Fruit fly (Drosophila melanogaster): Measurements from ENCODE around the gene CG9109.

Gene CG9109

DNA sequence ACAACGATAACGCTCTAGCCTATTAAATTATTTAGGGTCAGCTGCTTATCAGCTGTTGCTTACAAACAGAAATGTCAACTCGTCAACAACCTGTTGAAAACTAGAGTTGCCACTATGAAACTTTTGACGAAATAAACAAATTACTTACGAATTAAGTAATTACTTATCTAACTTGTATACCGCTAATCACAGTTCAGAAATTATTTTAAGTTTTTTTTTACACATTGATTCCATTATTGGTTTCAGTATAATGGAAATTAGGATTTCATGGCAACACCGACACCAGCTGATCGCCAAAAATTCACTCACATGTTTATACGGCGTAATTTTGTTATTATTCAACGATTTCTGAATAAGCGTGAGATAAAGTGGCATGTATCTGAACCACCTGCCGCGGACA is 3.6 kb upstream of the CG9109 start, which contains the start of the genes CG9117 and CG31643 (continued):
- TF ChIP-seq Kr (GFP tag; optimal IDR thresholded peaks at IDR 0.05) (no peak), grn (GFP tag; optimal IDR thresholded peaks at IDR 0.05) (no peak), Usf (GFP tag; optimal IDR thresholded peaks at IDR 0.05) (no peak), CG17359 (tag; optimal IDR thresholded peaks at IDR 0.05) (peak; percentile 61), HLH3B (GFP tag; IDR thresholded peaks at IDR 0.05) (no peak), CG32532 (GFP tag; IDR thresholded peaks at IDR 0.05) (peak; percentile 52), CG12236 (GFP tag; optimal IDR thresholded peaks at IDR 0.05) (peak; percentile 37), hkb (optimal IDR thresholded peaks at IDR 0.05) (no peak), hkb (GFP tag; IDR thresholded peaks at IDR 0.05) (peak; percentile 45; the same call in 1 of the 2 replicates), C15 (GFP tag; IDR thresholded peaks at IDR 0.05) (no peak), slbo (GFP tag; IDR thresholded peaks at IDR 0.05) (no peak; the same call in 1 of the 2 replicates), zen (tag; optimal IDR thresholded peaks at IDR 0.05) (peak; percentile 26), CG16813 (GFP tag; IDR thresholded peaks at IDR 0.05; ENCODE audit: partially characterized antibody) (no peak), sqz (GFP tag; optimal IDR thresholded peaks at IDR 0.05) (no peak), Trl (optimal IDR thresholded peaks at IDR 0.05) (no peak), Trl (GFP tag; optimal IDR thresholded peaks at IDR 0.05) (peak; percentile 46), ssp (GFP tag; IDR thresholded peaks at IDR 0.05) (no peak), Poxn (GFP tag; IDR thresholded peaks at IDR 0.05) (no peak), nau (GFP tag; optimal IDR thresholded peaks at IDR 0.05) (no peak), CG31224 (GFP tag; IDR thresholded peaks at IDR 0.05) (no peak), Xbp1 (GFP tag; optimal IDR thresholded peaks at IDR 0.05) (peak; percentile 68), maf-S (GFP tag; optimal IDR thresholded peaks at IDR 0.05) (peak; percentile 35), Dek (tag; optimal IDR thresholded peaks at IDR 0.05) (peak; percentile 10), CG4282 (GFP tag; optimal IDR thresholded peaks at IDR 0.05) (no peak), CG18764 (GFP tag; optimal IDR thresholded peaks at IDR 0.05) (peak; percentile 41), Aef1 (GFP tag; IDR thresholded peaks at IDR 0.05) (no peak), CG8089 (GFP tag; optimal IDR thresholded peaks at IDR 0.05) (no peak), chinmo (GFP tag; IDR thresholded peaks at IDR 0.05; ENCODE audit: partially characterized antibody) (no peak), CG8478 (optimal IDR thresholded peaks at IDR 0.05) (no peak), YL-1 (GFP tag; optimal IDR thresholded peaks at IDR 0.05) (peak; percentile 26), CG8765 (GFP tag; IDR thresholded peaks at IDR 0.05) (no peak), ftz-f1 (GFP tag; optimal IDR thresholded peaks at IDR 0.05) (no peak), CG1233 (GFP tag; optimal IDR thresholded peaks at IDR 0.05) (peak; percentile 30), CG2202 (tag; optimal IDR thresholded peaks at IDR 0.05) (no peak), CG43689 (GFP tag; IDR thresholded peaks at IDR 0.05) (no peak), hbn (GFP tag; IDR thresholded peaks at IDR 0.05; ENCODE audit: partially characterized antibody) (peak; percentile 34; the same call in 1 of the 2 replicates), H2.0 (GFP tag; IDR thresholded peaks at IDR 0.05) (no peak), danr (GFP tag; IDR thresholded peaks at IDR 0.05) (no peak), BtbVII (GFP tag; optimal IDR thresholded peaks at IDR 0.05) (no peak), CG11247 (GFP tag; IDR thresholded peaks at IDR 0.05) (no peak), Lpt (GFP tag; optimal IDR thresholded peaks at IDR 0.05) (no peak), dmrt11E (tag; optimal IDR thresholded peaks at IDR 0.05) (peak; percentile 48), CG4424 (GFP tag; optimal IDR thresholded peaks at IDR 0.05) (no peak), CG12155 (GFP tag; optimal IDR thresholded peaks at IDR 0.05) (peak; percentile 71), MTF-1 (GFP tag; optimal IDR thresholded peaks at IDR 0.05; ENCODE audit: borderline replicate concordance) (no peak), Hr3 (GFP tag; optimal IDR thresholded peaks at IDR 0.05) (peak; percentile 23), Oaz (GFP tag; IDR thresholded peaks at IDR 0.05) (no peak), Jarid2 (GFP tag; optimal IDR thresholded peaks at IDR 0.05) (no peak), CG17361 (GFP tag; IDR thresholded peaks at IDR 0.05) (no peak), NC2α (GFP tag; optimal IDR thresholded peaks at IDR 0.05) (no peak), CG5245 (GFP tag; optimal IDR thresholded peaks at IDR 0.05) (peak; percentile 13), gsb-n (tag; optimal IDR thresholded peaks at IDR 0.05) (no peak), CG13775 (GFP tag; optimal IDR thresholded peaks at IDR 0.05) (peak; percentile 56), Mes4 (GFP tag; optimal IDR thresholded peaks at IDR 0.05) (peak; percentile 30)
